1 fruit fly cellular context compared by ENCODE assay signal in the genomic region with DNA sequence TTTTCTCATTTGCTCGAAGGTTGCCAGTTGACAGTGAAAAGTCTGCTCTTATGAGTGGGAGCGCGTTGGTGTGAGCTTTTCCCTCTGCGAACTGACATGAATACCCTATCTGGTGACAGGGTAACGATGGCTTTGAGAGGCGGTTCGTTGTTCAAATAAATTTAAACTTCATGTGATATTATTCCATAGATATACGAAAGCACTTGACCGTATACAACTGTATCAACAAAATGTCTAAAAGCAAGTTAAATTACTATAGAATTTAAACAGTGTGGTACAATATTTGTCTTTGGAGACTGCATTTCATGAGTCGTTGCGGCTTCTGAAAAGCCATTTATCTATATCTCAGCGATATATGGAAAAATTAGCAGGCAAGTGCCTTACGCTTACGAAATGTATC.
TF ChIP-seq lines count a peak whose summit lies in the region.

No protein-coding gene starts in this region.

TF ChIP-seq in whole organism, embryonic, 481 proteins besides CTCF, POLR2A, EP300 and RAD21 (continued from another document):
- TF ChIP-seq E2f2 (GFP tag; IDR thresholded peaks at IDR 0.05; lab: Robert Waterston, UW), result peak; percentile 51
- TF ChIP-seq jing (GFP tag; optimal IDR thresholded peaks at IDR 0.05; lab: Kevin White, UChicago), result no peak
- TF ChIP-seq ttk (GFP tag; IDR thresholded peaks at IDR 0.05; lab: Robert Waterston, UW), result peak; percentile 20; the same call in 1 of the 2 replicates
- TF ChIP-seq CG3281 (GFP tag; optimal IDR thresholded peaks at IDR 0.05; lab: Kevin White, UChicago), result peak; percentile 32
- peak; percentile 45 for TF ChIP-seq Hmr (GFP tag; optimal IDR thresholded peaks at IDR 0.05; lab: Kevin White, UChicago)
- TF ChIP-seq CG18599 (GFP tag; optimal IDR thresholded peaks at IDR 0.05; lab: Kevin White, UChicago), result peak; percentile 22
- no peak for TF ChIP-seq Nf-YA (GFP tag; IDR thresholded peaks at IDR 0.05; lab: Robert Waterston, UW)
- TF ChIP-seq zfh2 (GFP tag; optimal IDR thresholded peaks at IDR 0.05; lab: Kevin White, UChicago), result peak; percentile 20
- TF ChIP-seq dpn (GFP tag; optimal IDR thresholded peaks at IDR 0.05; lab: Kevin White, UChicago), result peak; percentile 46 to 52
- TF ChIP-seq abd-A (tag; optimal IDR thresholded peaks at IDR 0.05; lab: Kevin White, UChicago), result no peak
- no peak for TF ChIP-seq grn (GFP tag; optimal IDR thresholded peaks at IDR 0.05; lab: Kevin White, UChicago)
- TF ChIP-seq CG3847 (GFP tag; IDR thresholded peaks at IDR 0.05; lab: Robert Waterston, UW), result peak; percentile 33; the same call in 1 of the 2 replicates
- no peak for TF ChIP-seq bsh (GFP tag; optimal IDR thresholded peaks at IDR 0.05; lab: Kevin White, UChicago)
- TF ChIP-seq Antp (GFP tag; optimal IDR thresholded peaks at IDR 0.05; lab: Kevin White, UChicago), result peak; percentile 34
- TF ChIP-seq CG9215 (GFP tag; IDR thresholded peaks at IDR 0.05; lab: Robert Waterston, UW), result 0 out of 2 replicates have a peak, but pooled peaks have one; percentile 27
- TF ChIP-seq Optix (GFP tag; IDR thresholded peaks at IDR 0.05; lab: Robert Waterston, UW), result no peak
- peak; percentile 5 for TF ChIP-seq tx (GFP tag; optimal IDR thresholded peaks at IDR 0.05; lab: Kevin White, UChicago)
- no peak for TF ChIP-seq Deaf1 (tag; optimal IDR thresholded peaks at IDR 0.05; lab: Kevin White, UChicago)
- peak; percentile 19 for TF ChIP-seq Camta (GFP tag; optimal IDR thresholded peaks at IDR 0.05; lab: Kevin White, UChicago)
- TF ChIP-seq dan (GFP tag; IDR thresholded peaks at IDR 0.05; lab: Robert Waterston, UW), result no peak
- TF ChIP-seq CG2889 (GFP tag; IDR thresholded peaks at IDR 0.05; lab: Robert Waterston, UW), result 0 out of 3 replicates have a peak, but pooled peaks have one; percentile 18
- no peak for TF ChIP-seq lola (GFP tag; optimal IDR thresholded peaks at IDR 0.05; lab: Kevin White, UChicago)
- no peak for TF ChIP-seq CG34224 (GFP tag; IDR thresholded peaks at IDR 0.05; lab: Robert Waterston, UW; ENCODE audit: partially characterized antibody)
- TF ChIP-seq NfI (GFP tag; optimal IDR thresholded peaks at IDR 0.05; lab: Kevin White, UChicago), result peak; percentile 36
- no peak for TF ChIP-seq sisA (GFP tag; IDR thresholded peaks at IDR 0.05; lab: Robert Waterston, UW)
- TF ChIP-seq CG6683 (GFP tag; optimal IDR thresholded peaks at IDR 0.05; lab: Kevin White, UChicago), result no peak
- TF ChIP-seq Hr3 (GFP tag; optimal IDR thresholded peaks at IDR 0.05; lab: Kevin White, UChicago), result peak; percentile 30
- TF ChIP-seq odd (GFP tag; optimal IDR thresholded peaks at IDR 0.05; lab: Kevin White, UChicago), result peak; percentile 5
- peak; percentile 13 for TF ChIP-seq HmgZ (tag; optimal IDR thresholded peaks at IDR 0.05; lab: Kevin White, UChicago)
- TF ChIP-seq CG16779 (GFP tag; IDR thresholded peaks at IDR 0.05; lab: Robert Waterston, UW), result no peak
- no peak for TF ChIP-seq CG18011 (GFP tag; optimal IDR thresholded peaks at IDR 0.05; lab: Kevin White, UChicago)
- peak; percentile 14 for TF ChIP-seq HHEX (GFP tag; optimal IDR thresholded peaks at IDR 0.05; lab: Kevin White, UChicago)
- no peak for TF ChIP-seq CG13894 (tag; optimal IDR thresholded peaks at IDR 0.05; lab: Kevin White, UChicago)
- TF ChIP-seq pros (GFP tag; optimal IDR thresholded peaks at IDR 0.05; lab: Kevin White, UChicago), result no peak
- TF ChIP-seq CG5180 (GFP tag; optimal IDR thresholded peaks at IDR 0.05; lab: Kevin White, UChicago), result no peak
- TF ChIP-seq tgo (GFP tag; IDR thresholded peaks at IDR 0.05; lab: Robert Waterston, UW), result 0 out of 3 replicates have a peak, but pooled peaks have one; percentile 20
- no peak for TF ChIP-seq HLH4C (GFP tag; IDR thresholded peaks at IDR 0.05; lab: Robert Waterston, UW; ENCODE audit: partially characterized antibody)
- no peak for TF ChIP-seq slp2 (GFP tag; optimal IDR thresholded peaks at IDR 0.05; lab: Kevin White, UChicago)
- TF ChIP-seq Ptx1 (GFP tag; IDR thresholded peaks at IDR 0.05; lab: Robert Waterston, UW), result peak; percentile 39; the same call in 1 of the 2 replicates
- no peak for TF ChIP-seq CG14965 (GFP tag; optimal IDR thresholded peaks at IDR 0.05; lab: Kevin White, UChicago; ENCODE audit: borderline replicate concordance)
- peak; percentile 16 for TF ChIP-seq CG8388 (GFP tag; optimal IDR thresholded peaks at IDR 0.05; lab: Kevin White, UChicago)
- peak; percentile 85 for TF ChIP-seq Med (GFP tag; lab: Kevin White, UChicago)
- peak; percentile 29 for TF ChIP-seq CG7556 (GFP tag; optimal IDR thresholded peaks at IDR 0.05; lab: Kevin White, UChicago)
- peak; percentile 11 for TF ChIP-seq CG12155 (GFP tag; optimal IDR thresholded peaks at IDR 0.05; lab: Kevin White, UChicago)
- no peak for TF ChIP-seq BEAF-32 (GFP tag; optimal IDR thresholded peaks at IDR 0.05; lab: Kevin White, UChicago)
- no peak for TF ChIP-seq CG31224 (GFP tag; IDR thresholded peaks at IDR 0.05; lab: Robert Waterston, UW)
- TF ChIP-seq CG14710 (tag; optimal IDR thresholded peaks at IDR 0.05; lab: Kevin White, UChicago), result no peak
- peak; percentile 58 for TF ChIP-seq CG9817 (tag; optimal IDR thresholded peaks at IDR 0.05; lab: Kevin White, UChicago)
- peak; percentile 25 for TF ChIP-seq CG1603 (tag; optimal IDR thresholded peaks at IDR 0.05; lab: Kevin White, UChicago)
- no peak for TF ChIP-seq CG11723 (GFP tag; optimal IDR thresholded peaks at IDR 0.05; lab: Kevin White, UChicago)
- peak; percentile 7 to 25 for TF ChIP-seq chif (GFP tag; optimal IDR thresholded peaks at IDR 0.05; lab: Kevin White, UChicago)
- TF ChIP-seq pnt (GFP tag; optimal IDR thresholded peaks at IDR 0.05; lab: Kevin White, UChicago), result peak; percentile 27
- TF ChIP-seq br (optimal IDR thresholded peaks at IDR 0.05; lab: Kevin White, UChicago), result no peak
- no peak for TF ChIP-seq Dp (GFP tag; optimal IDR thresholded peaks at IDR 0.05; lab: Kevin White, UChicago)
- peak; percentile 23 for TF ChIP-seq HLH54F (GFP tag; optimal IDR thresholded peaks at IDR 0.05; lab: Kevin White, UChicago)
- no peak for TF ChIP-seq CG7357 (GFP tag; IDR thresholded peaks at IDR 0.05; lab: Robert Waterston, UW)
- peak; percentile 44 for TF ChIP-seq CG10366 (GFP tag; IDR thresholded peaks at IDR 0.05; lab: Robert Waterston, UW)
- TF ChIP-seq CoRest (tag; optimal IDR thresholded peaks at IDR 0.05; lab: Kevin White, UChicago), result peak; percentile 67
- TF ChIP-seq CG8290 (GFP tag; optimal IDR thresholded peaks at IDR 0.05; lab: Kevin White, UChicago), result no peak
- peak in 1 of 2 experiments; percentile 46 for TF ChIP-seq CG8290 (tag; optimal IDR thresholded peaks at IDR 0.05; lab: Kevin White, UChicago)
- TF ChIP-seq seq (GFP tag; IDR thresholded peaks at IDR 0.05; lab: Robert Waterston, UW), result 0 out of 2 replicates have a peak, but pooled peaks have one; percentile 23
- TF ChIP-seq CG4730 (GFP tag; IDR thresholded peaks at IDR 0.05; lab: Robert Waterston, UW), result no peak
- TF ChIP-seq gem (tag; optimal IDR thresholded peaks at IDR 0.05; lab: Kevin White, UChicago), result peak; percentile 70
- no peak for TF ChIP-seq B-H2 (GFP tag; optimal IDR thresholded peaks at IDR 0.05; lab: Kevin White, UChicago)
- TF ChIP-seq CG2875 (GFP tag; optimal IDR thresholded peaks at IDR 0.05; lab: Kevin White, UChicago), result no peak
- TF ChIP-seq wor (GFP tag; IDR thresholded peaks at IDR 0.05; lab: Robert Waterston, UW), result peak; percentile 13; the same call in 1 of the 2 replicates
- no peak for TF ChIP-seq CkIIα-i1 (GFP tag; IDR thresholded peaks at IDR 0.05; lab: Robert Waterston, UW)
- peak; percentile 26 for TF ChIP-seq Fer1 (GFP tag; optimal IDR thresholded peaks at IDR 0.05; lab: Kevin White, UChicago)
- peak; percentile 59 for TF ChIP-seq Oli (tag; optimal IDR thresholded peaks at IDR 0.05; lab: Kevin White, UChicago)
- TF ChIP-seq Pdp1 (GFP tag; optimal IDR thresholded peaks at IDR 0.05; lab: Kevin White, UChicago), result peak; percentile 24 to 27
- peak; percentile 4 for TF ChIP-seq CG10274 (GFP tag; optimal IDR thresholded peaks at IDR 0.05; lab: Kevin White, UChicago)
- TF ChIP-seq CG11560 (tag; IDR thresholded peaks at IDR 0.05; lab: Robert Waterston, UW), result peak; percentile 50; the same call in 1 of the 3 replicates
- TF ChIP-seq CG13624 (GFP tag; optimal IDR thresholded peaks at IDR 0.05; lab: Kevin White, UChicago), result peak; percentile 41
- no peak for TF ChIP-seq CG7963 (GFP tag; IDR thresholded peaks at IDR 0.05; lab: Robert Waterston, UW; ENCODE audit: partially characterized antibody)
- TF ChIP-seq chm (GFP tag; IDR thresholded peaks at IDR 0.05; lab: Robert Waterston, UW), result no peak
- TF ChIP-seq CG9932 (GFP tag; IDR thresholded peaks at IDR 0.05; lab: Robert Waterston, UW), result peak; percentile 39
- no peak for TF ChIP-seq Elba2 (GFP tag; optimal IDR thresholded peaks at IDR 0.05; lab: Kevin White, UChicago)
- TF ChIP-seq gfzf (GFP tag; optimal IDR thresholded peaks at IDR 0.05; lab: Kevin White, UChicago), result no peak
- no peak for TF ChIP-seq ro (GFP tag; IDR thresholded peaks at IDR 0.05; lab: Robert Waterston, UW)
- TF ChIP-seq Oaz (GFP tag; IDR thresholded peaks at IDR 0.05; lab: Robert Waterston, UW), result peak; percentile 14; the same call in 1 of the 2 replicates
- TF ChIP-seq CG17359 (tag; optimal IDR thresholded peaks at IDR 0.05; lab: Kevin White, UChicago), result peak; percentile 31
- no peak for TF ChIP-seq CG17912 (GFP tag; optimal IDR thresholded peaks at IDR 0.05; lab: Kevin White, UChicago)
- TF ChIP-seq aop (GFP tag; IDR thresholded peaks at IDR 0.05; lab: Robert Waterston, UW), result no peak
- no peak for TF ChIP-seq h (optimal IDR thresholded peaks at IDR 0.05; lab: Kevin White, UChicago)
- TF ChIP-seq Dek (tag; optimal IDR thresholded peaks at IDR 0.05; lab: Kevin White, UChicago), result peak; percentile 39
- TF ChIP-seq CG34422 (GFP tag; IDR thresholded peaks at IDR 0.05; lab: Robert Waterston, UW), result 0 out of 3 replicates have a peak, but pooled peaks have one; percentile 38
- TF ChIP-seq ftz-f1 (GFP tag; optimal IDR thresholded peaks at IDR 0.05; lab: Kevin White, UChicago), result no peak
- TF ChIP-seq wdn (GFP tag; IDR thresholded peaks at IDR 0.05; lab: Robert Waterston, UW), result peak; percentile 49; the same call in 1 of the 2 replicates
- peak; percentile 7 for TF ChIP-seq CG1233 (GFP tag; optimal IDR thresholded peaks at IDR 0.05; lab: Kevin White, UChicago)
- TF ChIP-seq CG11695 (GFP tag; IDR thresholded peaks at IDR 0.05; lab: Robert Waterston, UW), result peak; percentile 45; the same call in 1 of the 3 replicates
- TF ChIP-seq bcd (GFP tag; optimal IDR thresholded peaks at IDR 0.05; lab: Kevin White, UChicago), result peak; percentile 24
- no peak for TF ChIP-seq CG6254 (GFP tag; optimal IDR thresholded peaks at IDR 0.05; lab: Kevin White, UChicago)
- TF ChIP-seq Xbp1 (GFP tag; optimal IDR thresholded peaks at IDR 0.05; lab: Kevin White, UChicago), result peak; percentile 32
- no peak for TF ChIP-seq Nf-YB (GFP tag; optimal IDR thresholded peaks at IDR 0.05; lab: Kevin White, UChicago)
- TF ChIP-seq Six4 (GFP tag; optimal IDR thresholded peaks at IDR 0.05; lab: Kevin White, UChicago), result no peak
- TF ChIP-seq CG2120 (GFP tag; optimal IDR thresholded peaks at IDR 0.05; lab: Kevin White, UChicago), result peak; percentile 71
- TF ChIP-seq GATAe (GFP tag; conservative IDR thresholded peaks at IDR 0.05; lab: Robert Waterston, UW), result no peak
- no peak for TF ChIP-seq chn (GFP tag; optimal IDR thresholded peaks at IDR 0.05; lab: Kevin White, UChicago)
- peak; percentile 48; the same call in 1 of the 3 replicates for TF ChIP-seq CG14050 (GFP tag; IDR thresholded peaks at IDR 0.05; lab: Robert Waterston, UW)
- peak; percentile 0 for TF ChIP-seq CG7786 (GFP tag; optimal IDR thresholded peaks at IDR 0.05; lab: Kevin White, UChicago)
- no peak for TF ChIP-seq ems (GFP tag; optimal IDR thresholded peaks at IDR 0.05; lab: Kevin White, UChicago)
- TF ChIP-seq fd96Cb (tag; optimal IDR thresholded peaks at IDR 0.05; lab: Kevin White, UChicago), result peak; percentile 7
- TF ChIP-seq Hsf (GFP tag; optimal IDR thresholded peaks at IDR 0.05; lab: Kevin White, UChicago), result peak; percentile 15
- no peak for TF ChIP-seq Lim3 (GFP tag; IDR thresholded peaks at IDR 0.05; lab: Robert Waterston, UW)
- TF ChIP-seq CG15269 (tag; optimal IDR thresholded peaks at IDR 0.05; lab: Kevin White, UChicago), result peak; percentile 70
- TF ChIP-seq Myb (GFP tag; optimal IDR thresholded peaks at IDR 0.05; lab: Kevin White, UChicago), result peak; percentile 18
- TF ChIP-seq CG10543 (GFP tag; optimal IDR thresholded peaks at IDR 0.05; lab: Kevin White, UChicago), result peak; percentile 43
- TF ChIP-seq sens (GFP tag; lab: Kevin White, UChicago), result peak; percentile 88
- no peak for TF ChIP-seq fd102C (GFP tag; optimal IDR thresholded peaks at IDR 0.05; lab: Kevin White, UChicago)
- no peak for TF ChIP-seq Gug (GFP tag; IDR thresholded peaks at IDR 0.05; lab: Robert Waterston, UW)
- no peak for TF ChIP-seq CG4282 (GFP tag; optimal IDR thresholded peaks at IDR 0.05; lab: Kevin White, UChicago)
- TF ChIP-seq onecut (GFP tag; IDR thresholded peaks at IDR 0.05; lab: Robert Waterston, UW), result peak; percentile 11; the same call in 1 of the 2 replicates
- TF ChIP-seq lilli (GFP tag; optimal IDR thresholded peaks at IDR 0.05; lab: Kevin White, UChicago), result peak; percentile 50
- TF ChIP-seq CG12219 (GFP tag; optimal IDR thresholded peaks at IDR 0.05; lab: Kevin White, UChicago), result peak; percentile 25
- no peak for TF ChIP-seq CG10267 (tag; optimal IDR thresholded peaks at IDR 0.05; lab: Kevin White, UChicago)
- TF ChIP-seq dmrt99B (tag; optimal IDR thresholded peaks at IDR 0.05; lab: Kevin White, UChicago), result peak; percentile 53
- no peak for TF ChIP-seq CG2202 (tag; optimal IDR thresholded peaks at IDR 0.05; lab: Kevin White, UChicago)
- TF ChIP-seq al (GFP tag; IDR thresholded peaks at IDR 0.05; lab: Robert Waterston, UW), result peak; percentile 40
- peak; percentile 20 for TF ChIP-seq ATbp (GFP tag; optimal IDR thresholded peaks at IDR 0.05; lab: Kevin White, UChicago)
- TF ChIP-seq CG18476 (GFP tag; optimal IDR thresholded peaks at IDR 0.05; lab: Kevin White, UChicago), result no peak
- peak; percentile 62 for TF ChIP-seq grau (tag; optimal IDR thresholded peaks at IDR 0.05; lab: Kevin White, UChicago)
- TF ChIP-seq Ada2b (GFP tag; IDR thresholded peaks at IDR 0.05; lab: Robert Waterston, UW), result no peak
- TF ChIP-seq HLH3B (GFP tag; IDR thresholded peaks at IDR 0.05; lab: Robert Waterston, UW), result peak; percentile 18; the same call in 1 of the 2 replicates
- no peak for TF ChIP-seq mld (GFP tag; IDR thresholded peaks at IDR 0.05; lab: Robert Waterston, UW; ENCODE audit: partially characterized antibody)
- no peak for TF ChIP-seq dm (GFP tag; optimal IDR thresholded peaks at IDR 0.05; lab: Kevin White, UChicago)
